Fruit fly (Drosophila melanogaster) whole organism, embryonic: ENCODE data around the gene CG16749.
A peak's percentile ranks its signal among the peaks of the same experiment; 100 is the strongest.

ENCODE experiments used
- ATbp ChIP-seq: fragments of 200-800 bp; sonication (Bioruptor generic); optimal IDR thresholded peaks from 2 replicates; lab custom pipeline; 2017; ENCODE audit warnings: missing biosample characterization, mild to moderate bottlenecking, missing genetic modification characterization, missing genetic modification reagents
- Aef1 ChIP-seq: fragments of 200-800 bp; sonication (Bioruptor generic); IDR thresholded peaks from 3 replicates; pipeline ENCODE4 v1.3.6; 2022; ENCODE audit warnings: missing biosample characterization, missing genetic modification characterization
- Awh ChIP-seq: fragments of 200-800 bp; sonication (Bioruptor generic); IDR thresholded peaks from 2 replicates; pipeline ENCODE4, ENCODE4 v1.3.6; 2022; ENCODE audit warnings: missing biosample characterization, missing genetic modification characterization
- CG10654 ChIP-seq: fragments of 200-800 bp; sonication (Bioruptor generic); optimal IDR thresholded peaks from 2 replicates; lab custom pipeline; 2016; ENCODE audit warnings: missing biosample characterization, missing genetic modification characterization
- CG10959 ChIP-seq: fragments of 200-800 bp; sonication (Bioruptor generic); IDR thresholded peaks from 2 replicates; pipeline ENCODE4 v1.3.6; 2022; ENCODE audit warnings: missing biosample characterization, missing genetic modification characterization
- CG11723 ChIP-seq: fragments of 200-800 bp; sonication (Bioruptor generic); optimal IDR thresholded peaks from 2 replicates; lab custom pipeline; 2017; ENCODE audit warnings: missing biosample characterization, mild to moderate bottlenecking, missing genetic modification characterization
- CG1233 ChIP-seq: fragments of 200-800 bp; sonication (Bioruptor generic); optimal IDR thresholded peaks from 4 replicates; lab custom pipeline; 2018; ENCODE audit warnings: missing biosample characterization, mild to moderate bottlenecking, missing genetic modification characterization
- CG13287 ChIP-seq: fragments of 200-800 bp; sonication (Bioruptor generic); IDR thresholded peaks from 2 replicates; pipeline ENCODE4 v1.3.6; 2022; ENCODE audit warnings: missing biosample characterization, missing genetic modification characterization; ENCODE audit not compliant: partially characterized antibody
- CG16815 ChIP-seq: fragments of 200-800 bp; sonication (Bioruptor generic); optimal IDR thresholded peaks from 3 replicates; lab custom pipeline; 2017; ENCODE audit warnings: missing biosample characterization, mild to moderate bottlenecking, missing genetic modification characterization
- CG17186 ChIP-seq: fragments of 200-800 bp; sonication (Bioruptor generic); optimal IDR thresholded peaks from 3 replicates; lab custom pipeline; 2017; ENCODE audit warnings: missing biosample characterization, missing genetic modification reagents, missing genetic modification characterization
- CG17568 ChIP-seq: fragments of 200-800 bp; sonication (Bioruptor generic); optimal IDR thresholded peaks from 2 replicates; lab custom pipeline; 2018; ENCODE audit warnings: missing biosample characterization, mild to moderate bottlenecking, missing genetic modification characterization, moderate library complexity
- CG1832 ChIP-seq: fragments of 200-800 bp; sonication (Bioruptor generic); optimal IDR thresholded peaks from 2 replicates; lab custom pipeline; 2017; ENCODE audit warnings: missing biosample characterization, mild to moderate bottlenecking, missing genetic modification characterization, inconsistent platforms
- CG2202 ChIP-seq: fragments of 200-800 bp; sonication (Bioruptor generic); optimal IDR thresholded peaks from 2 replicates; lab custom pipeline; 2018; ENCODE audit warnings: missing biosample characterization, mild to moderate bottlenecking, missing genetic modification characterization
- CG30403 ChIP-seq: fragments of 200-800 bp; sonication (Bioruptor generic); optimal IDR thresholded peaks from 3 replicates; lab custom pipeline; 2016; ENCODE audit warnings: missing biosample characterization, missing genetic modification characterization
- CG30431 ChIP-seq: fragments of 200-800 bp; sonication (Bioruptor generic); optimal IDR thresholded peaks from 2 replicates; lab custom pipeline; 2017; ENCODE audit warnings: missing biosample characterization, missing genetic modification characterization
- CG3163 ChIP-seq: fragments of 200-800 bp; sonication (Bioruptor generic); optimal IDR thresholded peaks from 3 replicates; lab custom pipeline; 2016; ENCODE audit warnings: missing biosample characterization, missing genetic modification characterization
- CG33213 ChIP-seq: fragments of 200-800 bp; sonication (Bioruptor generic); optimal IDR thresholded peaks from 3 replicates; lab custom pipeline; 2016; ENCODE audit warnings: missing biosample characterization, missing genetic modification characterization
- CG4424 ChIP-seq: fragments of 200-800 bp; sonication (Bioruptor generic); optimal IDR thresholded peaks from 3 replicates; lab custom pipeline; 2016; ENCODE audit warnings: missing biosample characterization, missing genetic modification characterization
- CG6272 ChIP-seq: fragments of 200-800 bp; sonication (Bioruptor generic); IDR thresholded peaks from 2 replicates; pipeline ENCODE4 v1.3.6; 2022; ENCODE audit warnings: missing biosample characterization, missing genetic modification characterization
- CG6683 ChIP-seq: fragments of 200-800 bp; sonication (Bioruptor generic); optimal IDR thresholded peaks from 2 replicates; lab custom pipeline; 2017; ENCODE audit warnings: missing biosample characterization, mild to moderate bottlenecking, missing genetic modification characterization, missing genetic modification reagents
- CG7786 ChIP-seq: fragments of 200-800 bp; sonication (Bioruptor generic); optimal IDR thresholded peaks from 2 replicates; lab custom pipeline; 2016; ENCODE audit warnings: missing biosample characterization, missing genetic modification characterization
- CG8765 ChIP-seq: fragments of 200-800 bp; sonication (Bioruptor generic); IDR thresholded peaks from 2 replicates; pipeline ENCODE4 v1.3.6; 2022; ENCODE audit warnings: missing biosample characterization, missing genetic modification characterization
- CG9609 ChIP-seq: fragments of 200-800 bp; sonication (Bioruptor generic); optimal IDR thresholded peaks from 3 replicates; lab custom pipeline; 2016; ENCODE audit warnings: missing biosample characterization, missing genetic modification characterization
- CG9727 ChIP-seq: fragments of 200-800 bp; sonication (Bioruptor generic); optimal IDR thresholded peaks from 3 replicates; lab custom pipeline; 2017; ENCODE audit warnings: missing biosample characterization, mild to moderate bottlenecking, missing genetic modification characterization
- Chrac-16 ChIP-seq: fragments of 200-800 bp; sonication (Bioruptor generic); optimal IDR thresholded peaks from 3 replicates; lab custom pipeline; 2016; ENCODE audit warnings: missing biosample characterization, missing genetic modification characterization
- CkIIα-i1 ChIP-seq: fragments of 200-800 bp; sonication (Bioruptor generic); IDR thresholded peaks from 2 replicates; pipeline ENCODE4 v1.3.6; 2022; ENCODE audit warnings: missing biosample characterization, missing genetic modification characterization
- Dref ChIP-seq: fragments of 200-800 bp; sonication (Bioruptor generic); IDR thresholded peaks from 2 replicates; pipeline ENCODE4 v1.3.6; 2022; ENCODE audit warnings: missing biosample characterization, missing genetic modification characterization
- Ets97D ChIP-seq: fragments of 200-800 bp; sonication (Bioruptor generic); optimal IDR thresholded peaks from 3 replicates; lab custom pipeline; 2016; ENCODE audit warnings: missing biosample characterization, missing genetic modification characterization
- H2.0 ChIP-seq: fragments of 200-800 bp; sonication (Bioruptor generic); IDR thresholded peaks from 2 replicates; pipeline ENCODE4 v1.3.6; 2022; ENCODE audit warnings: missing biosample characterization, missing genetic modification characterization
- HLHmδ ChIP-seq: fragments of 200-800 bp; sonication (Bioruptor generic); optimal IDR thresholded peaks from 2 replicates; lab custom pipeline; 2018; ENCODE audit warnings: missing biosample characterization, mild to moderate bottlenecking, missing genetic modification characterization, moderate library complexity
- Myb ChIP-seq: fragments of 200-800 bp; sonication (Bioruptor generic); optimal IDR thresholded peaks from 2 replicates; lab custom pipeline; 2016; ENCODE audit warnings: missing biosample characterization, missing genetic modification characterization
- Neu2 ChIP-seq: fragments of 200-800 bp; sonication (Bioruptor generic); optimal IDR thresholded peaks from 3 replicates; lab custom pipeline; 2016; ENCODE audit warnings: missing biosample characterization, missing genetic modification characterization, borderline replicate concordance
- Vsx1 ChIP-seq: fragments of 200-800 bp; sonication (Bioruptor generic); optimal IDR thresholded peaks from 2 replicates; lab custom pipeline; 2017; ENCODE audit warnings: missing biosample characterization, mild to moderate bottlenecking, missing genetic modification characterization, missing genetic modification reagents
- br ChIP-seq: fragments of >200 bp; optimal IDR thresholded peaks from 2 replicates; lab custom pipeline; 2017
- corto ChIP-seq: fragments of 200-800 bp; sonication (Bioruptor generic); optimal IDR thresholded peaks from 2 replicates; lab custom pipeline; 2016; ENCODE audit warnings: missing biosample characterization, mild to moderate bottlenecking, missing genetic modification characterization, moderate library complexity
- crp ChIP-seq, 2 experiments: fragments of 200-800 bp; sonication (Bioruptor generic); optimal IDR thresholded peaks; 2 replicates in 1 of 2; 3 replicates in 1 of 2; lab custom pipeline; 2017; ENCODE audit warnings: missing biosample characterization in 2 of 2, missing genetic modification characterization in 2 of 2, mild to moderate bottlenecking in 1 of 2, moderate library complexity in 1 of 2
- dysf ChIP-seq: fragments of 200-800 bp; sonication (Bioruptor generic); IDR thresholded peaks from 3 replicates; pipeline ENCODE4 v1.3.6; 2022; ENCODE audit warnings: missing biosample characterization, missing genetic modification characterization
- en ChIP-seq: fragments of 200-800 bp; sonication (Bioruptor generic); optimal IDR thresholded peaks from 2 replicates; lab custom pipeline; 2016; ENCODE audit warnings: missing biosample characterization, missing genetic modification characterization
- fru ChIP-seq: fragments of >200 bp; optimal IDR thresholded peaks from 2 replicates; lab custom pipeline; 2017
- gro ChIP-seq: fragments of 200-800 bp; sonication (Bioruptor generic); optimal IDR thresholded peaks from 2 replicates; lab custom pipeline; 2016; ENCODE audit warnings: missing biosample characterization, missing genetic modification characterization
- ind ChIP-seq: fragments of 200-800 bp; sonication (Bioruptor generic); optimal IDR thresholded peaks from 3 replicates; lab custom pipeline; 2016; ENCODE audit warnings: missing biosample characterization, missing genetic modification characterization
- lilli ChIP-seq: fragments of 200-800 bp; sonication (Bioruptor generic); optimal IDR thresholded peaks from 3 replicates; lab custom pipeline; 2016; ENCODE audit warnings: missing biosample characterization, missing genetic modification characterization
- maf-S ChIP-seq: fragments of 200-800 bp; sonication (Bioruptor generic); optimal IDR thresholded peaks from 2 replicates; lab custom pipeline; 2016; ENCODE audit warnings: missing biosample characterization, missing genetic modification characterization
- nom ChIP-seq: fragments of 200-800 bp; sonication (Bioruptor generic); optimal IDR thresholded peaks from 2 replicates; lab custom pipeline; 2017; ENCODE audit warnings: missing biosample characterization, missing genetic modification characterization, mild to moderate bottlenecking, moderate library complexity, missing genetic modification reagents
- pnt ChIP-seq: fragments of 200-800 bp; sonication (Bioruptor generic); optimal IDR thresholded peaks from 3 replicates; lab custom pipeline; 2016; ENCODE audit warnings: missing biosample characterization, missing genetic modification characterization
- schlank ChIP-seq: fragments of 200-800 bp; sonication (Bioruptor generic); optimal IDR thresholded peaks from 2 replicates; lab custom pipeline; 2018; ENCODE audit warnings: missing biosample characterization, mild to moderate bottlenecking, missing genetic modification characterization
- ssp ChIP-seq: fragments of 200-800 bp; sonication (Bioruptor generic); IDR thresholded peaks from 2 replicates; pipeline ENCODE4 v1.3.6; 2022; ENCODE audit warnings: missing biosample characterization, missing genetic modification characterization
- stc ChIP-seq: fragments of 200-800 bp; sonication (Bioruptor generic); IDR thresholded peaks from 2 replicates; pipeline ENCODE4 v1.3.6; 2022; ENCODE audit warnings: missing biosample characterization, missing genetic modification characterization
- toy ChIP-seq: fragments of 200-800 bp; sonication (Bioruptor generic); IDR thresholded peaks from 2 replicates; pipeline ENCODE4 v1.3.6; 2022; ENCODE audit warnings: missing biosample characterization, missing genetic modification characterization
- zfh1 ChIP-seq: fragments of 200-800 bp; sonication (Bioruptor generic); IDR thresholded peaks from 3 replicates; pipeline ENCODE4 v1.3.6; 2022; ENCODE audit warnings: missing biosample characterization, missing genetic modification characterization

Gene CG16749

dm6 chr3R:9341189-9342012, 9.7 kb upstream of the CG16749 start (continued):
- TF ChIP-seq CG1233 (peak; percentile 76), CG3163 (GFP tag; lab: Kevin White, UChicago) (no peak), lilli (GFP tag; lab: Kevin White, UChicago) (peak; percentile 85), CG10654 (GFP tag; lab: Kevin White, UChicago) (peak; percentile 22), CG1832 (GFP tag; lab: Kevin White, UChicago) (no peak), CG16815 (GFP tag; lab: Kevin White, UChicago) (peak; percentile 23), ind (GFP tag; lab: Kevin White, UChicago) (peak; percentile 71), en (GFP tag; lab: Kevin White, UChicago) (no peak), Vsx1 (peak; percentile 72), CG6683 (peak; percentile 65), CG11723 (GFP tag; lab: Kevin White, UChicago) (peak; percentile 71), stc (GFP tag; lab: Robert Waterston, UW) (peak; percentile 56; the same call in 1 of the 2 replicates), pnt (peak; percentile 7), Dref (GFP tag; lab: Robert Waterston, UW) (no peak), CG7786 (GFP tag; lab: Kevin White, UChicago) (peak; percentile 22), CG10959 (GFP tag; lab: Robert Waterston, UW) (no peak), CG30403 (GFP tag; lab: Kevin White, UChicago) (peak; percentile 89), ATbp (peak; percentile 53), CG6272 (no peak; the same call in 1 of the 2 replicates), Awh (GFP tag; lab: Robert Waterston, UW) (no peak), zfh1 (GFP tag; lab: Robert Waterston, UW) (peak; percentile 65; the same call in 2 of the 3 replicates), HLHmδ (GFP tag; lab: Kevin White, UChicago) (peak; percentile 94), ssp (no peak), fru (lab: Kevin White, UChicago) (no peak), CG17568 (peak; percentile 40), gro (GFP tag; lab: Kevin White, UChicago) (peak; percentile 52), Myb (no peak), CG8765 (GFP tag; lab: Robert Waterston, UW) (peak; percentile 41; the same call in 1 of the 2 replicates), corto (GFP tag; lab: Kevin White, UChicago) (peak; percentile 89), Aef1 (GFP tag; lab: Robert Waterston, UW) (peak; percentile 58; the same call in 2 of the 3 replicates), br (lab: Kevin White, UChicago) (no peak), toy (GFP tag; lab: Robert Waterston, UW) (no peak), nom (GFP tag; lab: Kevin White, UChicago) (peak; percentile 79), CG30431 (peak; percentile 38), schlank (peak; percentile 60), CG13287 (peak; percentile 95), Ets97D (GFP tag; lab: Kevin White, UChicago) (peak; percentile 47), CG9609 (GFP tag; lab: Kevin White, UChicago) (peak; percentile 11), dysf (GFP tag; lab: Robert Waterston, UW) (peak; percentile 83), CG4424 (GFP tag; lab: Kevin White, UChicago) (peak; percentile 79), CG2202 (peak; percentile 62), CkIIα-i1 (GFP tag; lab: Robert Waterston, UW) (no peak), CG9727 (peak; percentile 79), CG33213 (GFP tag; lab: Kevin White, UChicago) (peak; percentile 53), Neu2 (GFP tag; lab: Kevin White, UChicago) (peak; percentile 5), Chrac-16 (GFP tag; lab: Kevin White, UChicago) (peak; percentile 73), maf-S (GFP tag; lab: Kevin White, UChicago) (no peak), CG17186 (GFP tag; lab: Kevin White, UChicago) (peak; percentile 68), crp (GFP tag; optimal IDR thresholded peaks at IDR 0.05; lab: Kevin White, UChicago) (peak in 1 of 2 experiments; percentile 16), H2.0 (GFP tag; lab: Robert Waterston, UW) (peak; percentile 29; the same call in 1 of the 2 replicates)
